Worm (Caenorhabditis elegans) whole organism, L1 larva: Measurements from ENCODE around the gene F36H9.4.

Experiments
- C04F5.9 ChIP-seq: sonication (generic microtip); optimal IDR thresholded peaks from 2 replicates; lab custom pipeline; 2016; ENCODE audit warnings: missing genetic modification characterization, missing compliant biosample characterization
- C16A3.4 ChIP-seq: fragments of 150-350 bp; optimal IDR thresholded peaks from 2 replicates; lab custom pipeline; 2014; ENCODE audit warnings: missing biosample characterization, missing genetic modification characterization
- F16B12.6 ChIP-seq: fragments of 150-350 bp; optimal IDR thresholded peaks from 2 replicates; lab custom pipeline; 2014; ENCODE audit warnings: missing biosample characterization, missing genetic modification characterization
- alr-1 ChIP-seq: fragments of 200-800 bp; sonication (Bioruptor generic); optimal IDR thresholded peaks from 2 replicates; lab custom pipeline; 2018; ENCODE audit warnings: borderline replicate concordance, mild to moderate bottlenecking, missing genetic modification characterization, missing compliant biosample characterization
- ama-1 ChIP-seq: fragments of 150-350 bp; optimal IDR thresholded peaks from 2 replicates; lab custom pipeline; 2014
- blmp-1 ChIP-seq: fragments of 150-350 bp; optimal IDR thresholded peaks from 2 replicates; lab custom pipeline; 2014; ENCODE audit warnings: missing biosample characterization, missing genetic modification characterization
- ceh-63 ChIP-seq: fragments of 200-800 bp; sonication (Bioruptor generic); optimal IDR thresholded peaks from 2 replicates; lab custom pipeline; 2018; ENCODE audit warnings: mild to moderate bottlenecking, missing genetic modification characterization, missing compliant biosample characterization
- ceh-8 ChIP-seq: fragments of 200-800 bp; sonication (Bioruptor generic); optimal IDR thresholded peaks from 2 replicates; lab custom pipeline; 2018; ENCODE audit warnings: mild to moderate bottlenecking, missing genetic modification characterization, moderate library complexity, missing compliant biosample characterization
- ceh-88 ChIP-seq: fragments of 200-800 bp; sonication (Bioruptor generic); IDR thresholded peaks from 2 replicates; pipeline ENCODE4 v1.3.6; 2022; ENCODE audit warnings: missing genetic modification characterization, missing compliant biosample characterization
- ceh-90 ChIP-seq: sonication (generic microtip); optimal IDR thresholded peaks from 2 replicates; lab custom pipeline; 2016; ENCODE audit warnings: missing genetic modification characterization, missing compliant biosample characterization
- dpl-1 ChIP-seq, 3 experiments: fragments of 150-350 bp in 2 of 3; sonication (generic microtip) in 1 of 3; optimal IDR thresholded peaks; 2 replicates each; lab custom pipeline; 2014 to 2017; ENCODE audit warnings: missing biosample characterization in 3 of 3, missing genetic modification characterization in 3 of 3, missing genetic modification reagents in 3 of 3
- efl-3 ChIP-seq: fragments of 200-800 bp; sonication (Bioruptor generic); optimal IDR thresholded peaks from 2 replicates; lab custom pipeline; 2018; ENCODE audit warnings: mild to moderate bottlenecking, missing genetic modification characterization, missing compliant biosample characterization
- egl-13 ChIP-seq: sonication (generic microtip); optimal IDR thresholded peaks from 2 replicates; lab custom pipeline; 2016; ENCODE audit warnings: missing genotype, missing genetic modification reagents, missing genetic modification characterization, missing compliant biosample characterization
- egl-27 ChIP-seq, 2 experiments: fragments of 150-350 bp in 1 of 2; sonication (generic microtip); optimal IDR thresholded peaks; 3 replicates each; lab custom pipeline; 2017 to 2018; ENCODE audit warnings: missing biosample characterization in 2 of 2, missing genetic modification characterization in 2 of 2, missing genetic modification reagents in 2 of 2
- elt-3 ChIP-seq, 6 experiments: fragments of 150-350 bp in 1 of 6; sonication (generic microtip); optimal IDR thresholded peaks; 2 replicates each; lab custom pipeline; 2017 to 2018; ENCODE audit warnings: missing biosample characterization in 6 of 6, missing genetic modification characterization in 6 of 6, inconsistent platforms in 1 of 6
- ets-5 ChIP-seq: fragments of 200-800 bp; sonication (Bioruptor generic); IDR thresholded peaks from 2 replicates; pipeline ENCODE4 v1.3.6; 2022; ENCODE audit warnings: missing genetic modification characterization, missing compliant biosample characterization
- fkh-10 ChIP-seq: sonication (generic microtip); optimal IDR thresholded peaks from 2 replicates; lab custom pipeline; 2017; ENCODE audit warnings: missing biosample characterization, missing genetic modification reagents, missing genetic modification characterization
- fkh-4 ChIP-seq: sonication (generic microtip); optimal IDR thresholded peaks from 2 replicates; lab custom pipeline; 2016; ENCODE audit warnings: missing compliant biosample characterization, missing genetic modification characterization, borderline replicate concordance
- fkh-8 ChIP-seq: sonication (generic microtip); optimal IDR thresholded peaks from 2 replicates; lab custom pipeline; 2016; ENCODE audit warnings: mild to moderate bottlenecking, missing genetic modification characterization, missing compliant biosample characterization
- fos-1 ChIP-seq: fragments of 150-350 bp; optimal IDR thresholded peaks from 2 replicates; lab custom pipeline; 2014; ENCODE audit warnings: missing biosample characterization, missing genetic modification characterization
- grh-1 ChIP-seq: fragments of 200-800 bp; sonication (Bioruptor generic); IDR thresholded peaks from 2 replicates; pipeline ENCODE4 v1.3.6; 2022; ENCODE audit warnings: missing genetic modification reagents, missing genetic modification characterization, missing compliant biosample characterization
- hlh-17 ChIP-seq: fragments of 200-800 bp; sonication (Bioruptor generic); optimal IDR thresholded peaks from 2 replicates; lab custom pipeline; 2018; ENCODE audit warnings: missing genetic modification characterization, mild to moderate bottlenecking, missing compliant biosample characterization, moderate library complexity, borderline replicate concordance
- hlh-4 ChIP-seq: sonication (generic microtip); optimal IDR thresholded peaks from 2 replicates; lab custom pipeline; 2016; ENCODE audit warnings: mild to moderate bottlenecking, missing genetic modification characterization, missing compliant biosample characterization
- hpl-2 ChIP-seq: fragments of 150-350 bp; optimal IDR thresholded peaks from 2 replicates; lab custom pipeline; 2014; ENCODE audit warnings: missing biosample characterization, missing genetic modification reagents, missing genetic modification characterization
- irx-1 ChIP-seq: sonication (generic microtip); optimal IDR thresholded peaks from 2 replicates; lab custom pipeline; 2016; ENCODE audit warnings: missing genetic modification characterization, missing compliant biosample characterization
- lin-14 ChIP-seq: fragments of 200-800 bp; sonication (Bioruptor generic); optimal IDR thresholded peaks from 2 replicates; lab custom pipeline; 2018; ENCODE audit warnings: mild to moderate bottlenecking, missing genetic modification characterization, moderate library complexity, missing compliant biosample characterization
- lin-15B ChIP-seq: fragments of 150-350 bp; sonication (generic microtip); optimal IDR thresholded peaks from 3 replicates; lab custom pipeline; 2014; ENCODE audit warnings: missing biosample characterization, missing genetic modification characterization
- lin-39 ChIP-seq: fragments of 150-350 bp; optimal IDR thresholded peaks from 2 replicates; lab custom pipeline; 2014; ENCODE audit warnings: missing biosample characterization, missing genetic modification reagents, missing genetic modification characterization
- lir-3 ChIP-seq: sonication (generic microtip); optimal IDR thresholded peaks from 2 replicates; lab custom pipeline; 2016; ENCODE audit warnings: mild to moderate bottlenecking, missing genetic modification characterization, moderate library complexity, missing compliant biosample characterization; ENCODE audit not compliant: poor library complexity
- lsy-2 ChIP-seq, 2 experiments: fragments of 150-350 bp; optimal IDR thresholded peaks; 2 replicates each; lab custom pipeline; 2014; ENCODE audit warnings: missing biosample characterization in 2 of 2, missing genetic modification characterization in 2 of 2
- mab-9 ChIP-seq: fragments of 200-800 bp; sonication (Bioruptor generic); IDR thresholded peaks from 2 replicates; pipeline ENCODE4 v1.3.6; 2022; ENCODE audit warnings: missing genetic modification reagents, missing genetic modification characterization, missing compliant biosample characterization
- mdl-1 ChIP-seq, 2 experiments: fragments of 150-350 bp; optimal IDR thresholded peaks; 2 replicates each; lab custom pipeline; 2014 to 2017; ENCODE audit warnings: missing biosample characterization in 2 of 2, missing genetic modification characterization in 2 of 2, inconsistent platforms in 1 of 2
- mef-2 ChIP-seq: fragments of 150-350 bp; optimal IDR thresholded peaks from 2 replicates; lab custom pipeline; 2014; ENCODE audit warnings: missing biosample characterization, missing genetic modification characterization
- mep-1 ChIP-seq: fragments of 150-350 bp; optimal IDR thresholded peaks from 2 replicates; lab custom pipeline; 2014; ENCODE audit warnings: missing biosample characterization, missing genetic modification characterization
- nhr-20 ChIP-seq: sonication (generic microtip); optimal IDR thresholded peaks from 2 replicates; lab custom pipeline; 2016; ENCODE audit warnings: mild to moderate bottlenecking, missing genetic modification characterization, missing compliant biosample characterization
- nhr-237 ChIP-seq: fragments of 150-350 bp; optimal IDR thresholded peaks from 2 replicates; lab custom pipeline; 2014; ENCODE audit warnings: missing biosample characterization, missing genetic modification characterization
- nhr-28 ChIP-seq: fragments of 150-350 bp; optimal IDR thresholded peaks from 2 replicates; lab custom pipeline; 2014; ENCODE audit warnings: missing biosample characterization, missing genetic modification characterization
- nhr-47 ChIP-seq: sonication (generic microtip); optimal IDR thresholded peaks from 2 replicates; lab custom pipeline; 2016; ENCODE audit warnings: mild to moderate bottlenecking, missing genetic modification characterization, moderate library complexity, missing compliant biosample characterization
- nhr-71 ChIP-seq: sonication (generic microtip); optimal IDR thresholded peaks from 2 replicates; lab custom pipeline; 2016; ENCODE audit warnings: mild to moderate bottlenecking, missing genetic modification characterization, moderate library complexity, missing compliant biosample characterization
- nhr-76 ChIP-seq: sonication (generic microtip); optimal IDR thresholded peaks from 2 replicates; lab custom pipeline; 2017; ENCODE audit warnings: missing biosample characterization, missing genetic modification characterization
- nhr-85 ChIP-seq: sonication (generic microtip); peaks from one replicate; lab custom pipeline; 2016; ENCODE audit warnings: missing genetic modification characterization, inconsistent platforms, missing compliant biosample characterization
- nhr-90 ChIP-seq: sonication (generic microtip); optimal IDR thresholded peaks from 2 replicates; lab custom pipeline; 2016; ENCODE audit warnings: mild to moderate bottlenecking, missing genetic modification characterization, missing compliant biosample characterization; ENCODE audit not compliant: poor library complexity
- pax-3 ChIP-seq: fragments of 200-800 bp; sonication (Bioruptor generic); optimal IDR thresholded peaks from 2 replicates; lab custom pipeline; 2018; ENCODE audit warnings: mild to moderate bottlenecking, missing genetic modification characterization, moderate library complexity, missing compliant biosample characterization
- pqm-1 ChIP-seq: sonication (generic microtip); optimal IDR thresholded peaks from 3 replicates; lab custom pipeline; 2017; ENCODE audit warnings: missing biosample characterization, missing genetic modification characterization
- snpc-4 ChIP-seq: fragments of 150-350 bp; optimal IDR thresholded peaks from 2 replicates; lab custom pipeline; 2014; ENCODE audit warnings: missing biosample characterization, missing genetic modification characterization
- sup-37 ChIP-seq: fragments of 200-800 bp; sonication (Bioruptor generic); optimal IDR thresholded peaks from 2 replicates; lab custom pipeline; 2018; ENCODE audit warnings: mild to moderate bottlenecking, missing genetic modification characterization, missing compliant biosample characterization
- tbx-2 ChIP-seq: sonication (generic microtip); optimal IDR thresholded peaks from 2 replicates; lab custom pipeline; 2016; ENCODE audit warnings: missing genetic modification characterization, missing compliant biosample characterization
- tlp-1 ChIP-seq: fragments of 150-350 bp; optimal IDR thresholded peaks from 2 replicates; lab custom pipeline; 2014; ENCODE audit warnings: missing biosample characterization, missing genetic modification characterization
- unc-30 ChIP-seq: sonication (generic microtip); optimal IDR thresholded peaks from 2 replicates; lab custom pipeline; 2017; ENCODE audit warnings: missing biosample characterization, missing genetic modification characterization
- unc-98 ChIP-seq: fragments of 200-800 bp; sonication (Bioruptor generic); IDR thresholded peaks from 2 replicates; pipeline ENCODE4 v1.3.6; 2022; ENCODE audit warnings: missing genetic modification characterization, missing compliant biosample characterization
- vab-15 ChIP-seq: sonication (generic microtip); optimal IDR thresholded peaks from 2 replicates; lab custom pipeline; 2017; ENCODE audit warnings: missing genotype, mild to moderate bottlenecking, missing genetic modification characterization, missing compliant biosample characterization
- xbp-1 ChIP-seq: sonication (generic microtip); optimal IDR thresholded peaks from 2 replicates; lab custom pipeline; 2016; ENCODE audit warnings: missing genetic modification characterization, missing compliant biosample characterization
- zip-4 ChIP-seq: fragments of 200-800 bp; sonication (Bioruptor generic); optimal IDR thresholded peaks from 2 replicates; lab custom pipeline; 2018; ENCODE audit warnings: mild to moderate bottlenecking, missing genetic modification characterization, moderate library complexity, missing compliant biosample characterization
- ztf-11 ChIP-seq, 2 experiments: sonication (generic microtip); optimal IDR thresholded peaks; 2 replicates each; lab custom pipeline; 2016 to 2017; ENCODE audit warnings: missing genetic modification characterization in 2 of 2, missing biosample characterization in 1 of 2, missing compliant biosample characterization in 1 of 2

F36H9.4 gene

ce11 chrV:1773120-1773519, 5.9 kb downstream of the F36H9.4 start (continued):
- no peak for TF ChIP-seq tbx-2
- TF ChIP-seq ceh-90 (tag; lab: Kevin White, UChicago), result no peak
- TF ChIP-seq nhr-47, result no peak
- no peak for TF ChIP-seq grh-1
- TF ChIP-seq nhr-71, result peak; percentile 11
- no peak for TF ChIP-seq hlh-4 (tag; lab: Kevin White, UChicago)
- TF ChIP-seq dpl-1 (GFP tag; optimal IDR thresholded peaks at IDR 0.05; lab: Kevin White, UChicago), result peak in 2 of 3 experiments; percentile 24 to 35
- no peak for TF ChIP-seq lin-39 (tag; lab: Kevin White, UChicago)
- no peak for TF ChIP-seq vab-15 (tag; lab: Kevin White, UChicago)
- TF ChIP-seq C16A3.4, result no peak
- TF ChIP-seq nhr-20 (tag; lab: Kevin White, UChicago), result no peak
- TF ChIP-seq nhr-76, result no peak
- no peak for TF ChIP-seq unc-98 (GFP tag; lab: Robert Waterston, UW)
- no peak for TF ChIP-seq ets-5 (GFP tag; lab: Robert Waterston, UW)
- TF ChIP-seq tlp-1 (tag; lab: Kevin White, UChicago), result no peak
- no peak for TF ChIP-seq ama-1
- no peak for TF ChIP-seq lin-15B
- TF ChIP-seq C04F5.9 (tag; lab: Kevin White, UChicago), result no peak
- no peak for TF ChIP-seq mab-9 (GFP tag; lab: Robert Waterston, UW)
- TF ChIP-seq zip-4 (GFP tag; lab: Kevin White, UChicago), result no peak
- no peak for TF ChIP-seq mef-2 (tag; lab: Kevin White, UChicago)
- TF ChIP-seq elt-3 (tag; optimal IDR thresholded peaks at IDR 0.05; lab: Kevin White, UChicago), result no peak
- TF ChIP-seq snpc-4 (tag; lab: Kevin White, UChicago), result no peak
- TF ChIP-seq sup-37 (GFP tag; lab: Kevin White, UChicago), result no peak
- TF ChIP-seq alr-1 (tag; lab: Kevin White, UChicago), result no peak
- TF ChIP-seq nhr-90 (tag; lab: Kevin White, UChicago), result no peak
- no peak for TF ChIP-seq ztf-11 (tag; optimal IDR thresholded peaks at IDR 0.05; lab: Kevin White, UChicago)
- TF ChIP-seq mdl-1 (tag; optimal IDR thresholded peaks at IDR 0.05; lab: Kevin White, UChicago), result no peak
- no peak for TF ChIP-seq fkh-4 (tag; lab: Kevin White, UChicago)
- no peak for TF ChIP-seq nhr-28 (tag; lab: Kevin White, UChicago)
- TF ChIP-seq fkh-8 (tag; lab: Kevin White, UChicago), result no peak
- TF ChIP-seq hpl-2 (GFP tag; lab: Kevin White, UChicago), result no peak
- TF ChIP-seq nhr-237 (tag; lab: Kevin White, UChicago), result no peak
- no peak for TF ChIP-seq irx-1
- TF ChIP-seq egl-27 (tag; optimal IDR thresholded peaks at IDR 0.05; lab: Kevin White, UChicago), result no peak
- no peak for TF ChIP-seq pqm-1 (tag; lab: Kevin White, UChicago)
- TF ChIP-seq ceh-8 (GFP tag; lab: Kevin White, UChicago), result no peak
- no peak for TF ChIP-seq ceh-63 (GFP tag; lab: Kevin White, UChicago)
- peak; percentile 11 to 29 for TF ChIP-seq lsy-2 (tag; optimal IDR thresholded peaks at IDR 0.05; lab: Kevin White, UChicago)
- TF ChIP-seq lir-3 (tag; lab: Kevin White, UChicago), result no peak
- TF ChIP-seq ceh-88, result no peak
- no peak for TF ChIP-seq efl-3 (GFP tag; lab: Kevin White, UChicago)
- no peak for TF ChIP-seq egl-13 (tag; lab: Kevin White, UChicago)
- TF ChIP-seq fos-1, result no peak
- TF ChIP-seq lin-14, result peak; percentile 18
- TF ChIP-seq pax-3 (tag; lab: Kevin White, UChicago), result no peak
- TF ChIP-seq hlh-17 (GFP tag; lab: Kevin White, UChicago), result no peak
- TF ChIP-seq F16B12.6, result peak; percentile 83
- no peak for TF ChIP-seq nhr-85 (tag; lab: Kevin White, UChicago)
- TF ChIP-seq unc-30 (tag; lab: Kevin White, UChicago), result no peak
- TF ChIP-seq fkh-10 (GFP tag; lab: Kevin White, UChicago), result no peak
- TF ChIP-seq xbp-1, result no peak
- TF ChIP-seq mep-1 (tag; lab: Kevin White, UChicago), result peak; percentile 25
- no peak for TF ChIP-seq blmp-1 (tag; lab: Kevin White, UChicago)
